Worm (Caenorhabditis elegans): Measurements from ENCODE around the gene Y46C8AL.11.

- TF ChIP-seq nhr-12 (tag; optimal IDR thresholded peaks at IDR 0.05) (no peak), eor-1 (tag; optimal IDR thresholded peaks at IDR 0.05) (no peak), lin-39 (tag; optimal IDR thresholded peaks at IDR 0.05) (no peak), ama-1 (optimal IDR thresholded peaks at IDR 0.05) (no peak), egl-27 (tag; optimal IDR thresholded peaks at IDR 0.05) (no peak), nhr-23 (tag; optimal IDR thresholded peaks at IDR 0.05) (no peak), mdl-1 (tag; optimal IDR thresholded peaks at IDR 0.05) (no peak)
Observed at ce11 chrIV:3988132-3988531, 45.0 kb downstream of the Y46C8AL.11 start.

All from whole organism, L3 larva.